Fruit fly (Drosophila melanogaster): Measurements from ENCODE around the gene tna.

dm6 chr3L:10813911-10814310, 21.4 kb upstream of the tna start:
- no peak for TF ChIP-seq h (optimal IDR thresholded peaks at IDR 0.05)
- TF ChIP-seq ttk (optimal IDR thresholded peaks at IDR 0.05) = no peak
- TF ChIP-seq psq (optimal IDR thresholded peaks at IDR 0.05) = no peak
- TF ChIP-seq Myc (optimal IDR thresholded peaks at IDR 0.05) = no peak
- TF ChIP-seq Sin3A (optimal IDR thresholded peaks at IDR 0.05) = no peak
